Worm (Caenorhabditis elegans): ENCODE measurements around the gene F14D2.7.

ce11 chrII:3358834-3359233, 20.4 kb upstream of the F14D2.7 start, which contains the start of the genes lido-14 and bath-27:
- no peak for TF ChIP-seq hmg-4 (GFP tag; optimal IDR thresholded peaks at IDR 0.05)
- no peak for TF ChIP-seq hmbx-1 (tag; optimal IDR thresholded peaks at IDR 0.05)

Data from whole organism, early embryonic.